Fruit fly (Drosophila melanogaster) whole organism, embryonic: ENCODE measurements around the gene nuf.

Experiments used
- ATbp ChIP-seq: fragments of 200-800 bp; sonication (Bioruptor generic); optimal IDR thresholded peaks from 2 replicates; lab custom pipeline; 2017; ENCODE audit warnings: missing biosample characterization, mild to moderate bottlenecking, missing genetic modification characterization, missing genetic modification reagents
- B-H1 ChIP-seq: fragments of 200-800 bp; sonication (Bioruptor generic); IDR thresholded peaks from 3 replicates; pipeline ENCODE4 v1.3.6; 2022; ENCODE audit warnings: missing biosample characterization, missing genetic modification characterization
- CG10431 ChIP-seq: fragments of 200-800 bp; sonication (Bioruptor generic); optimal IDR thresholded peaks from 3 replicates; lab custom pipeline; 2018; ENCODE audit warnings: missing biosample characterization, mild to moderate bottlenecking, missing genetic modification characterization
- CG15269 ChIP-seq: fragments of 200-800 bp; sonication (Bioruptor generic); optimal IDR thresholded peaks from 2 replicates; lab custom pipeline; 2018; ENCODE audit warnings: missing biosample characterization, mild to moderate bottlenecking, missing genetic modification characterization, moderate library complexity
- CG1529 ChIP-seq: fragments of 200-800 bp; sonication (Bioruptor generic); optimal IDR thresholded peaks from 3 replicates; lab custom pipeline; 2018; ENCODE audit warnings: missing biosample characterization, missing genetic modification characterization
- CG15696 ChIP-seq: fragments of 200-800 bp; sonication (Bioruptor generic); optimal IDR thresholded peaks from 2 replicates; lab custom pipeline; 2019; ENCODE audit warnings: missing biosample characterization, mild to moderate bottlenecking, missing genetic modification characterization, moderate library complexity
- CG1602 ChIP-seq: fragments of 200-800 bp; sonication (Bioruptor generic); optimal IDR thresholded peaks from 3 replicates; lab custom pipeline; 2016; ENCODE audit warnings: missing biosample characterization, missing genetic modification characterization
- CG5180 ChIP-seq: fragments of 200-800 bp; sonication (Bioruptor generic); optimal IDR thresholded peaks from 3 replicates; lab custom pipeline; 2017; ENCODE audit warnings: missing biosample characterization, missing genetic modification characterization, mild to moderate bottlenecking, moderate library complexity, missing genetic modification reagents
- CG5245 ChIP-seq: fragments of 200-800 bp; sonication (Bioruptor generic); optimal IDR thresholded peaks from 3 replicates; lab custom pipeline; 2016; ENCODE audit warnings: missing biosample characterization, missing genetic modification characterization
- CG8089 ChIP-seq: fragments of 200-800 bp; sonication (Bioruptor generic); optimal IDR thresholded peaks from 3 replicates; lab custom pipeline; 2016; ENCODE audit warnings: missing biosample characterization, missing genetic modification characterization
- CG8478 ChIP-seq: fragments of >200 bp; optimal IDR thresholded peaks from 2 replicates; lab custom pipeline; 2018
- CG9437 ChIP-seq: fragments of 200-800 bp; sonication (Bioruptor generic); optimal IDR thresholded peaks from 2 replicates; lab custom pipeline; 2018; ENCODE audit warnings: missing biosample characterization, mild to moderate bottlenecking, missing genetic modification characterization
- CG9727 ChIP-seq: fragments of 200-800 bp; sonication (Bioruptor generic); optimal IDR thresholded peaks from 3 replicates; lab custom pipeline; 2017; ENCODE audit warnings: missing biosample characterization, mild to moderate bottlenecking, missing genetic modification characterization
- CG9932 ChIP-seq: fragments of 200-800 bp; sonication (Bioruptor generic); IDR thresholded peaks from 2 replicates; pipeline ENCODE4 v1.3.6; 2022; ENCODE audit warnings: missing biosample characterization, missing genetic modification characterization
- Chrac-16 ChIP-seq: fragments of 200-800 bp; sonication (Bioruptor generic); optimal IDR thresholded peaks from 3 replicates; lab custom pipeline; 2016; ENCODE audit warnings: missing biosample characterization, missing genetic modification characterization
- Deaf1 ChIP-seq: fragments of 200-800 bp; optimal IDR thresholded peaks from 3 replicates; lab custom pipeline; 2019; ENCODE audit warnings: missing biosample characterization, mild to moderate bottlenecking, missing genetic modification characterization, moderate library complexity
- Dp ChIP-seq: fragments of 200-800 bp; sonication (Bioruptor generic); optimal IDR thresholded peaks from 2 replicates; lab custom pipeline; 2018; ENCODE audit warnings: missing biosample characterization, mild to moderate bottlenecking, missing genetic modification characterization, moderate library complexity
- Eip74EF ChIP-seq, 2 experiments: fragments of 200-800 bp in 1 of 2; fragments of >200 bp in 1 of 2; sonication (Bioruptor generic) in 1 of 2; optimal IDR thresholded peaks; 2 replicates each; lab custom pipeline; 2017 to 2019; ENCODE audit warnings: missing biosample characterization in 2 of 2, missing genetic modification characterization in 2 of 2, mild to moderate bottlenecking in 1 of 2, moderate library complexity in 1 of 2
- Fer1 ChIP-seq: fragments of 200-800 bp; sonication (Bioruptor generic); optimal IDR thresholded peaks from 2 replicates; lab custom pipeline; 2017; ENCODE audit warnings: missing biosample characterization, mild to moderate bottlenecking, missing genetic modification characterization
- H15 ChIP-seq: fragments of 200-800 bp; sonication (Bioruptor generic); IDR thresholded peaks from 3 replicates; pipeline ENCODE4 v1.3.6; 2022; ENCODE audit warnings: missing biosample characterization, missing genetic modification characterization
- HHEX ChIP-seq: fragments of 200-800 bp; sonication (Bioruptor generic); optimal IDR thresholded peaks from 3 replicates; lab custom pipeline; 2017; ENCODE audit warnings: missing biosample characterization, mild to moderate bottlenecking, missing genetic modification characterization, missing genetic modification reagents
- HLH54F ChIP-seq: fragments of 200-800 bp; sonication (Bioruptor generic); optimal IDR thresholded peaks from 3 replicates; lab custom pipeline; 2016; ENCODE audit warnings: missing biosample characterization, missing genetic modification characterization
- Lhr ChIP-seq: fragments of 200-800 bp; sonication (Bioruptor generic); optimal IDR thresholded peaks from 3 replicates; lab custom pipeline; 2017; ENCODE audit warnings: mild to moderate bottlenecking, missing biosample characterization, missing genetic modification reagents, missing genetic modification characterization
- MBD-R2 ChIP-seq: fragments of 200-800 bp; sonication (Bioruptor generic); IDR thresholded peaks from 2 replicates; pipeline ENCODE4 v1.3.6; 2022; ENCODE audit warnings: missing biosample characterization, missing genetic modification characterization
- Mes4 ChIP-seq: fragments of 200-800 bp; sonication (Bioruptor generic); optimal IDR thresholded peaks from 2 replicates; lab custom pipeline; 2016; ENCODE audit warnings: missing biosample characterization, missing genetic modification characterization
- NC2β ChIP-seq: fragments of 200-800 bp; sonication (Bioruptor generic); optimal IDR thresholded peaks from 2 replicates; lab custom pipeline; 2016; ENCODE audit warnings: missing biosample characterization, missing genetic modification characterization
- Optix ChIP-seq: fragments of 200-800 bp; sonication (Bioruptor generic); IDR thresholded peaks from 3 replicates; pipeline ENCODE4 v1.3.6; 2022; ENCODE audit warnings: missing biosample characterization, missing genetic modification characterization
- Scr ChIP-seq: fragments of 200-800 bp; sonication (Bioruptor generic); IDR thresholded peaks from 2 replicates; pipeline ENCODE4 v1.3.6; 2022; ENCODE audit warnings: missing biosample characterization, missing genetic modification characterization; ENCODE audit not compliant: partially characterized antibody
- Sin3A ChIP-seq: fragments of >200 bp; optimal IDR thresholded peaks from 2 replicates; lab custom pipeline; 2018
- Sry-β ChIP-seq: fragments of 200-800 bp; sonication (Bioruptor generic); optimal IDR thresholded peaks from 2 replicates; lab custom pipeline; 2018; ENCODE audit warnings: missing biosample characterization, mild to moderate bottlenecking, missing genetic modification characterization, moderate library complexity
- Stat92E ChIP-seq, 3 experiments: fragments of >200 bp in 2 of 3; fragments of 200-800 bp in 1 of 3; sonication (Bioruptor generic) in 1 of 3; optimal IDR thresholded peaks; 2 replicates each; lab custom pipeline; 2017 to 2019; ENCODE audit warnings: missing biosample characterization in 3 of 3, missing genetic modification characterization in 3 of 3, mild to moderate bottlenecking in 1 of 3, moderate library complexity in 1 of 3
- TFAM ChIP-seq: fragments of 200-800 bp; sonication (Bioruptor generic); optimal IDR thresholded peaks from 2 replicates; lab custom pipeline; 2017; ENCODE audit warnings: missing biosample characterization, missing genetic modification characterization, inconsistent platforms
- ac ChIP-seq: fragments of 200-800 bp; sonication (Bioruptor generic); optimal IDR thresholded peaks from 3 replicates; lab custom pipeline; 2017; ENCODE audit warnings: missing biosample characterization, mild to moderate bottlenecking, missing genetic modification characterization
- cato ChIP-seq: fragments of 200-800 bp; sonication (Bioruptor generic); optimal IDR thresholded peaks from 2 replicates; lab custom pipeline; 2016; ENCODE audit warnings: missing biosample characterization, missing genetic modification characterization, borderline replicate concordance
- crc ChIP-seq: fragments of 200-800 bp; sonication (Bioruptor generic); optimal IDR thresholded peaks from 2 replicates; lab custom pipeline; 2016; ENCODE audit warnings: missing biosample characterization, missing genetic modification characterization
- croc ChIP-seq: fragments of 200-800 bp; sonication (Bioruptor generic); conservative IDR thresholded peaks from 3 replicates; pipeline ENCODE4 v1.3.6; 2022; ENCODE audit warnings: missing biosample characterization, missing genetic modification characterization
- dimm ChIP-seq: fragments of 200-800 bp; sonication (Bioruptor generic); IDR thresholded peaks from 2 replicates; pipeline ENCODE4 v1.3.6; 2022; ENCODE audit warnings: missing biosample characterization, missing genetic modification characterization
- fru ChIP-seq: fragments of >200 bp; optimal IDR thresholded peaks from 2 replicates; lab custom pipeline; 2017
- gce ChIP-seq: fragments of 200-800 bp; sonication (Bioruptor generic); IDR thresholded peaks from 3 replicates; pipeline ENCODE4 v1.3.6; 2022; ENCODE audit warnings: missing biosample characterization, missing genetic modification characterization
- gfzf ChIP-seq: fragments of 200-800 bp; sonication (Bioruptor generic); optimal IDR thresholded peaks from 2 replicates; lab custom pipeline; 2016; ENCODE audit warnings: missing biosample characterization, mild to moderate bottlenecking, missing genetic modification characterization, moderate library complexity
- gsb ChIP-seq: fragments of 200-800 bp; sonication (Bioruptor generic); IDR thresholded peaks from 2 replicates; pipeline ENCODE4 v1.3.6; 2022; ENCODE audit warnings: missing biosample characterization, missing genetic modification characterization
- ind ChIP-seq: fragments of 200-800 bp; sonication (Bioruptor generic); optimal IDR thresholded peaks from 3 replicates; lab custom pipeline; 2016; ENCODE audit warnings: missing biosample characterization, missing genetic modification characterization
- ken ChIP-seq: fragments of 200-800 bp; sonication (Bioruptor generic); IDR thresholded peaks from 3 replicates; pipeline ENCODE4 v1.3.6; 2022; ENCODE audit warnings: missing biosample characterization, missing genetic modification characterization
- lbe ChIP-seq: fragments of 200-800 bp; sonication (Bioruptor generic); optimal IDR thresholded peaks from 2 replicates; lab custom pipeline; 2016; ENCODE audit warnings: missing biosample characterization, mild to moderate bottlenecking, missing genetic modification characterization
- maf-S ChIP-seq: fragments of 200-800 bp; sonication (Bioruptor generic); optimal IDR thresholded peaks from 2 replicates; lab custom pipeline; 2016; ENCODE audit warnings: missing biosample characterization, missing genetic modification characterization
- onecut ChIP-seq: fragments of 200-800 bp; sonication (Bioruptor generic); IDR thresholded peaks from 2 replicates; pipeline ENCODE4 v1.3.6; 2022; ENCODE audit warnings: missing biosample characterization, missing genetic modification characterization
- sisA ChIP-seq: fragments of 200-800 bp; sonication (Bioruptor generic); IDR thresholded peaks from 2 replicates; pipeline ENCODE4 v1.3.6; 2022; ENCODE audit warnings: missing biosample characterization, missing genetic modification characterization
- slp2 ChIP-seq: fragments of 200-800 bp; sonication (Bioruptor generic); optimal IDR thresholded peaks from 2 replicates; lab custom pipeline; 2016; ENCODE audit warnings: missing biosample characterization, missing genetic modification characterization
- sr ChIP-seq: fragments of 200-800 bp; sonication (Bioruptor generic); IDR thresholded peaks from 3 replicates; pipeline ENCODE4 v1.3.6; 2022; ENCODE audit warnings: missing biosample characterization, missing genetic modification characterization
- tna ChIP-seq: fragments of 200-800 bp; sonication (Bioruptor generic); IDR thresholded peaks from 2 replicates; pipeline ENCODE4 v1.3.6; 2022; ENCODE audit warnings: missing biosample characterization, missing genetic modification characterization; ENCODE audit not compliant: partially characterized antibody
- trem ChIP-seq: fragments of 200-800 bp; optimal IDR thresholded peaks from 3 replicates; lab custom pipeline; 2019; ENCODE audit warnings: missing biosample characterization, mild to moderate bottlenecking, missing genetic modification characterization, moderate library complexity

The nuf gene

DNA sequence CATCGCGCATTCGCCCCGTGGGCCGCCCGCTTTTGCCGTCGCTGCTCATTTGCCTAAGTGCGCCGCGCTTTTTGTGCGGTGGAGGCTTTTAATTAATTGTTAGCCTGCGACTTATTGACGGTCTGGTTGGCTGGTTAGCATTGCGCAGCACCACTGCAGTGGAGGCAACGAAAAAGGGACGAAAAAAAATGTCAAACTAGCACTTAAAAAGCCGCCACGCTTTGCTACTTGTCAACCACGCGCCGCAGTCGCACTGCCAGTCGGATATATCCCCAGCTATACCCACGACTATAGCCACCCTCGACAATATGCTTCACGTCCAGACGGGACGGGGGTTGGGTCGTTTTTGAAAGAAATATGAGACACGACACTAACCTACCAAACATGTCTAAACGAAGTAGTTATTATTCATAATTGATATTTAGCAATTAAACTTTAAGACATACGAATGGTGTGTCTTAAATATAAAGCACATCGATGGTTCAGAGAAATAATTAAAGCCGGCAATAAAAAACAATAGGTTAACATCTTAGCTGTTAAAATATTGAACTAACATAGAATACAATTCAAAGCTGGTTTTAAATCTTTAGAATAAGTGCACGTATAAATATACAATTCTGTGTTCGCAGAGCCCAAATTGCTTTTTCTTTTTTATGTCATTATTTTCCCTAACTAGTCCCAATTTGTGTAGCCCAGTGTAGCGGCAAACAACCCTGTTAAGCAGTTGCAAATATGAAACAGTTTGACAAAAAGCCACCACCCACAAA lies 18.3 kb upstream of the nuf start (continued):
- TF ChIP-seq CG1529 = peak; percentile 77
- TF ChIP-seq Scr (GFP tag; lab: Robert Waterston, UW) = no peak
- no peak for TF ChIP-seq ac
- peak; percentile 11 for TF ChIP-seq CG10431 (GFP tag; lab: Kevin White, UChicago)
- no peak for TF ChIP-seq CG8089
- TF ChIP-seq crc (GFP tag; lab: Kevin White, UChicago) = no peak
- TF ChIP-seq Stat92E (GFP tag; optimal IDR thresholded peaks at IDR 0.05; lab: Kevin White, UChicago) = no peak
- no peak for TF ChIP-seq ind (GFP tag; lab: Kevin White, UChicago)
- peak; percentile 10 for TF ChIP-seq HHEX (GFP tag; lab: Kevin White, UChicago)
- no peak for TF ChIP-seq TFAM (GFP tag; lab: Kevin White, UChicago)
- peak; percentile 5 for TF ChIP-seq Lhr (GFP tag; lab: Kevin White, UChicago)
- TF ChIP-seq Dp (GFP tag; lab: Kevin White, UChicago) = no peak
- TF ChIP-seq maf-S (GFP tag; lab: Kevin White, UChicago) = no peak
- no peak for TF ChIP-seq gsb (GFP tag; lab: Robert Waterston, UW)
- no peak for TF ChIP-seq slp2
- TF ChIP-seq trem (tag; lab: Kevin White, UChicago) = peak; percentile 24
- no peak for TF ChIP-seq Sry-β (GFP tag; lab: Kevin White, UChicago)
- TF ChIP-seq tna (GFP tag; lab: Robert Waterston, UW) = no peak
- no peak for TF ChIP-seq sisA (GFP tag; lab: Robert Waterston, UW)
- no peak for TF ChIP-seq CG5245 (GFP tag; lab: Kevin White, UChicago)
- no peak for TF ChIP-seq NC2β (GFP tag; lab: Kevin White, UChicago)
- peak; percentile 9 for TF ChIP-seq ATbp (GFP tag; lab: Kevin White, UChicago)
- TF ChIP-seq Mes4 (GFP tag; lab: Kevin White, UChicago) = peak; percentile 24
- TF ChIP-seq CG8478 = no peak
- peak; percentile 49 for TF ChIP-seq CG9727 (GFP tag; lab: Kevin White, UChicago)
- TF ChIP-seq Sin3A = no peak
- TF ChIP-seq CG15269 = peak; percentile 31
- peak; percentile 10 for TF ChIP-seq Deaf1 (tag; lab: Kevin White, UChicago)
- no peak for TF ChIP-seq Optix
- TF ChIP-seq gce (GFP tag; lab: Robert Waterston, UW) = no peak
- TF ChIP-seq MBD-R2 (GFP tag; lab: Robert Waterston, UW) = no peak
- no peak for TF ChIP-seq CG9932
- peak; percentile 38 for TF ChIP-seq HLH54F
- TF ChIP-seq H15 (GFP tag; lab: Robert Waterston, UW) = no peak
- no peak for TF ChIP-seq gfzf
- TF ChIP-seq CG1602 (GFP tag; lab: Kevin White, UChicago) = no peak
- TF ChIP-seq ken (GFP tag; lab: Robert Waterston, UW) = no peak
- peak in 1 of 2 experiments; percentile 26 for TF ChIP-seq Eip74EF (GFP tag; optimal IDR thresholded peaks at IDR 0.05; lab: Kevin White, UChicago)
- TF ChIP-seq B-H1 (GFP tag; lab: Robert Waterston, UW) = no peak
- TF ChIP-seq croc = no peak
- TF ChIP-seq CG15696 (tag; lab: Kevin White, UChicago) = no peak
- TF ChIP-seq lbe (GFP tag; lab: Kevin White, UChicago) = no peak
- no peak for TF ChIP-seq Chrac-16 (GFP tag; lab: Kevin White, UChicago)
- TF ChIP-seq Fer1 (GFP tag; lab: Kevin White, UChicago) = peak; percentile 8
- peak; percentile 22 for TF ChIP-seq CG9437 (GFP tag; lab: Kevin White, UChicago)
- TF ChIP-seq cato = no peak
- TF ChIP-seq fru (lab: Kevin White, UChicago) = no peak
- no peak for TF ChIP-seq dimm (GFP tag; lab: Robert Waterston, UW)
- TF ChIP-seq onecut = no peak
- peak; percentile 22 for TF ChIP-seq CG5180 (GFP tag; lab: Kevin White, UChicago)
- TF ChIP-seq sr (GFP tag; lab: Robert Waterston, UW) = no peak
